Worm (Caenorhabditis elegans) whole organism, L3 larva: Measurements from ENCODE around the gene srw-124.

Source experiments
- R02D3.7 ChIP-seq: fragments of 150-350 bp; optimal IDR thresholded peaks from 2 replicates; lab custom pipeline; 2014; ENCODE audit warnings: missing biosample characterization, missing genetic modification characterization
- elt-3 ChIP-seq, 3 experiments: fragments of 150-350 bp in 1 of 3; sonication (generic microtip) in 2 of 3; optimal IDR thresholded peaks; 2 replicates in 2 of 3; 4 replicates in 1 of 3; lab custom pipeline; 2014 to 2017; ENCODE audit warnings: missing biosample characterization in 3 of 3, missing genetic modification characterization in 3 of 3
- jun-1 ChIP-seq: fragments of 150-350 bp; optimal IDR thresholded peaks from 2 replicates; lab custom pipeline; 2014; ENCODE audit warnings: missing biosample characterization, missing genetic modification reagents, missing genetic modification characterization
- lin-15B ChIP-seq: fragments of 150-350 bp; optimal IDR thresholded peaks from 2 replicates; lab custom pipeline; 2014; ENCODE audit warnings: missing biosample characterization, missing genetic modification characterization
- lin-39 ChIP-seq: fragments of 150-350 bp; optimal IDR thresholded peaks from 2 replicates; lab custom pipeline; 2018; ENCODE audit warnings: missing biosample characterization, missing genetic modification reagents, missing genetic modification characterization

DNA sequence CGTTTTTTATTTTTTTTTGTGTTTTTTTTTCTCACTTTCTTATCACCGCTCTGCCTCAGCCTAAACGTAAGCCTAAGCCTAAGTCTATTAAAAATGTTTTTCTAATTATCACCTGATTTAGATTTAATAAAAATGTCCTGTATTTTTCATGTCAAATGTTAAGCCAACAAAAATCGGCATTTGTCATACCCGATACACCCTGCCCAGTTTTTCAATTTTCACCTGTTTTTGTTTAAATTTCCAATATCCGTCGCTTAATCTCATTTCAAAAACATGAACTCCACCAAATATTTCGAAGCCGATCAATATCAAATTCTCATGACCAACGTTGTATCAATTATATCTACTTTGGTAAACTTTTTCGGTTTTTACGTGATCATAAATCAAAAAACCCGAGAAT, 45.1 kb upstream of the srw-124 start, which contains the start of gene C31B8.1:
- no peak for TF ChIP-seq R02D3.7 (tag; lab: Kevin White, UChicago)
- TF ChIP-seq elt-3 (tag; optimal IDR thresholded peaks at IDR 0.05; lab: Kevin White, UChicago): no peak
- no peak for TF ChIP-seq lin-15B (tag; lab: Kevin White, UChicago)
- no peak for TF ChIP-seq lin-39
- TF ChIP-seq jun-1 (tag; lab: Kevin White, UChicago): no peak
